Fruit fly (Drosophila melanogaster): ENCODE measurements around the gene tgo.
A peak's percentile ranks its signal among the peaks of the same experiment; 100 is the strongest.

Gene tgo

DNA sequence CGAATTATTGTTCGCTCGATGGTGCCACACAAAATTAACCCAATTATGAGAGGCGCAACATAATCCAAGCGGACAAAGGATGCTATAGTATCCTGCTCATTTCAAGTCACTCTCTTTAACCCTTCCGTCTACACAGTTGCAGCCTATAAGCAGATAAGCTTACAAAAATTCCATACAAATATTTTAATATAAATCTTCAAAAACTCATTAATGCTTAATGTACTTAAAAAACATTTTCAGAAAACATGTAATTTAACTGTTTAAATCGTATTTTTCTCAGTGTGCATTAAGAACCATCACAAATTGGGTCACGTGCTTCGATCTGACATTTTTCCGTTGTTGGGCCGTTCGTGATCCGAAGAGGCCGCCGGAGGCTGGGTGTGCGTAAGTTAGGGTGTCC, 51.0 kb downstream of the tgo start (continued):
- peak; percentile 48 for TF ChIP-seq Ets96B (tag; optimal IDR thresholded peaks at IDR 0.05)
- TF ChIP-seq CG1621 (tag; optimal IDR thresholded peaks at IDR 0.05), result no peak
- TF ChIP-seq Eip93F (GFP tag; optimal IDR thresholded peaks at IDR 0.05), result peak; percentile 60
- peak; percentile 78 for TF ChIP-seq topi (GFP tag; optimal IDR thresholded peaks at IDR 0.05)
- peak; percentile 86 for TF ChIP-seq esn (GFP tag; optimal IDR thresholded peaks at IDR 0.05)
- no peak for TF ChIP-seq Gug (GFP tag; IDR thresholded peaks at IDR 0.05)
- peak; percentile 79 for TF ChIP-seq Sox102F (GFP tag; optimal IDR thresholded peaks at IDR 0.05)
- peak; percentile 14 for TF ChIP-seq fd59A (GFP tag; optimal IDR thresholded peaks at IDR 0.05)
- TF ChIP-seq CG34406 (GFP tag; optimal IDR thresholded peaks at IDR 0.05), result peak; percentile 66
- no peak for TF ChIP-seq ss (GFP tag; optimal IDR thresholded peaks at IDR 0.05)
- TF ChIP-seq Lpt (GFP tag; optimal IDR thresholded peaks at IDR 0.05), result no peak
- peak; percentile 38 for TF ChIP-seq CG3032 (tag; optimal IDR thresholded peaks at IDR 0.05)
- TF ChIP-seq pdm3 (GFP tag; optimal IDR thresholded peaks at IDR 0.05), result peak; percentile 67
- TF ChIP-seq lz (GFP tag; optimal IDR thresholded peaks at IDR 0.05), result peak; percentile 73
- peak; percentile 78 for TF ChIP-seq Eip75B (GFP tag; optimal IDR thresholded peaks at IDR 0.05)
- TF ChIP-seq CG6808 (GFP tag; optimal IDR thresholded peaks at IDR 0.05), result no peak
- TF ChIP-seq achi (GFP tag; optimal IDR thresholded peaks at IDR 0.05), result peak; percentile 52
- no peak for TF ChIP-seq salr (GFP tag; optimal IDR thresholded peaks at IDR 0.05)
- no peak for TF ChIP-seq CG16779 (tag; optimal IDR thresholded peaks at IDR 0.05)

Data from whole organism, prepupa.